Comparison of ENCODE assay signal across 4 worm cellular contexts in genomic region chrIV:9632966-9633494, ce11.
TF ChIP-seq lines count a peak whose summit lies in the region.

No protein-coding gene starts in this region.

TF ChIP-seq in whole organism, L1 larva, 84 proteins besides CTCF, POLR2A, EP300 and RAD21 (continues in another document):
- TF ChIP-seq isw-1 (GFP tag; IDR thresholded peaks at IDR 0.05; lab: Robert Waterston, UW), result no peak
- peak; percentile 43 for TF ChIP-seq lin-14 (GFP tag; optimal IDR thresholded peaks at IDR 0.05; lab: Kevin White, UChicago)
- TF ChIP-seq jun-1 (tag; optimal IDR thresholded peaks at IDR 0.05; lab: Kevin White, UChicago), result no peak
- no peak for TF ChIP-seq lin-39 (tag; optimal IDR thresholded peaks at IDR 0.05; lab: Kevin White, UChicago)
- no peak for TF ChIP-seq pag-3 (tag; optimal IDR thresholded peaks at IDR 0.05; lab: Kevin White, UChicago; ENCODE audit: borderline replicate concordance, insufficient read depth)
- peak; percentile 86 for TF ChIP-seq nhr-85 (tag; lab: Kevin White, UChicago)
- peak in 1 of 2 experiments; percentile 9 for TF ChIP-seq lin-35 (GFP tag; optimal IDR thresholded peaks at IDR 0.05; lab: Kevin White, UChicago)
- no peak for TF ChIP-seq nhr-20 (tag; optimal IDR thresholded peaks at IDR 0.05; lab: Kevin White, UChicago)
- no peak for TF ChIP-seq pax-3 (tag; optimal IDR thresholded peaks at IDR 0.05; lab: Kevin White, UChicago)
- peak; percentile 46 for TF ChIP-seq blmp-1 (tag; optimal IDR thresholded peaks at IDR 0.05; lab: Kevin White, UChicago)
- TF ChIP-seq mef-2 (tag; optimal IDR thresholded peaks at IDR 0.05; lab: Kevin White, UChicago), result no peak
- TF ChIP-seq nhr-77 (tag; optimal IDR thresholded peaks at IDR 0.05; lab: Kevin White, UChicago), result no peak
- TF ChIP-seq nhr-71 (tag; optimal IDR thresholded peaks at IDR 0.05; lab: Kevin White, UChicago), result peak; percentile 45
- peak in 4 of 6 experiments; percentile 53 to 63 (median 56) for TF ChIP-seq elt-3 (tag; optimal IDR thresholded peaks at IDR 0.05; lab: Kevin White, UChicago)
- no peak for TF ChIP-seq efl-1 (optimal IDR thresholded peaks at IDR 0.05; lab: Kevin White, UChicago)
- no peak for TF ChIP-seq efl-1 (GFP tag; optimal IDR thresholded peaks at IDR 0.05 in 1 of 2; lab: Kevin White, UChicago)
- no peak for TF ChIP-seq hlh-17 (GFP tag; optimal IDR thresholded peaks at IDR 0.05; lab: Kevin White, UChicago; ENCODE audit: borderline replicate concordance)
- no peak for TF ChIP-seq unc-62 (GFP tag; optimal IDR thresholded peaks at IDR 0.05; lab: Kevin White, UChicago)
- no peak for TF ChIP-seq irx-1 (tag; optimal IDR thresholded peaks at IDR 0.05; lab: Kevin White, UChicago)
- TF ChIP-seq ces-1 (GFP tag; optimal IDR thresholded peaks at IDR 0.05; lab: Kevin White, UChicago), result no peak
- peak in 1 of 2 experiments; percentile 17 for TF ChIP-seq mdl-1 (tag; optimal IDR thresholded peaks at IDR 0.05; lab: Kevin White, UChicago)
- no peak for TF ChIP-seq ceh-63 (GFP tag; optimal IDR thresholded peaks at IDR 0.05; lab: Kevin White, UChicago)
- TF ChIP-seq sox-4 (tag; optimal IDR thresholded peaks at IDR 0.05; lab: Kevin White, UChicago), result no peak

TF ChIP-seq in whole organism, L2 larva, 48 proteins besides CTCF, POLR2A, EP300 and RAD21:
- TF ChIP-seq zag-1 (tag; optimal IDR thresholded peaks at IDR 0.05; lab: Kevin White, UChicago) (no peak), nhr-25 (tag; optimal IDR thresholded peaks at IDR 0.05; lab: Kevin White, UChicago) (peak; percentile 4), sma-3 (GFP tag; optimal IDR thresholded peaks at IDR 0.05; lab: Kevin White, UChicago) (peak; percentile 15), unc-39 (tag; optimal IDR thresholded peaks at IDR 0.05; lab: Kevin White, UChicago) (no peak), sma-9 (GFP tag; optimal IDR thresholded peaks at IDR 0.05; lab: Kevin White, UChicago) (peak; percentile 53), sma-9 (tag; optimal IDR thresholded peaks at IDR 0.05; lab: Kevin White, UChicago) (no peak)

TF ChIP-seq in whole organism, L3 larva, 47 proteins besides CTCF, POLR2A, EP300 and RAD21:
- TF ChIP-seq mml-1 (tag; optimal IDR thresholded peaks at IDR 0.05; lab: Kevin White, UChicago) (no peak), nhr-23 (tag; optimal IDR thresholded peaks at IDR 0.05; lab: Kevin White, UChicago) (peak; percentile 51), elt-3 (tag; optimal IDR thresholded peaks at IDR 0.05; lab: Kevin White, UChicago) (peak in 2 of 3 experiments; percentile 51 to 63)
TF ChIP-seq in whole organism, L3 larva: peak in this region for 2.

TF ChIP-seq in whole organism, L4 larva, 104 proteins besides CTCF, POLR2A, EP300 and RAD21:
- no peak for TF ChIP-seq lsy-2 (tag; optimal IDR thresholded peaks at IDR 0.05; lab: Kevin White, UChicago)
- no peak for TF ChIP-seq F49E8.2 (tag; optimal IDR thresholded peaks at IDR 0.05; lab: Kevin White, UChicago; ENCODE audit: borderline replicate concordance)
- TF ChIP-seq hlh-30 (tag; optimal IDR thresholded peaks at IDR 0.05; lab: Kevin White, UChicago; ENCODE audit: insufficient read depth), result peak; percentile 41
- TF ChIP-seq Y105C5A.15 (GFP tag; IDR thresholded peaks at IDR 0.05; lab: Robert Waterston, UW), result no peak
- no peak for TF ChIP-seq fkh-10 (GFP tag; optimal IDR thresholded peaks at IDR 0.05; lab: Kevin White, UChicago)
- no peak for TF ChIP-seq spr-1 (tag; optimal IDR thresholded peaks at IDR 0.05; lab: Kevin White, UChicago)
- TF ChIP-seq ZK337.2 (GFP tag; IDR thresholded peaks at IDR 0.05; lab: Robert Waterston, UW), result no peak
- no peak for TF ChIP-seq egl-27 (tag; optimal IDR thresholded peaks at IDR 0.05; lab: Kevin White, UChicago)
- TF ChIP-seq tra-1 (GFP tag; IDR thresholded peaks at IDR 0.05; lab: Robert Waterston, UW), result no peak
- TF ChIP-seq nhr-48 (tag; optimal IDR thresholded peaks at IDR 0.05; lab: Kevin White, UChicago), result peak; percentile 10
- TF ChIP-seq hlh-11 (tag; optimal IDR thresholded peaks at IDR 0.05; lab: Kevin White, UChicago), result peak; percentile 32
- no peak for TF ChIP-seq madf-5 (GFP tag; IDR thresholded peaks at IDR 0.05; lab: Robert Waterston, UW)
- no peak for TF ChIP-seq fos-1 (tag; optimal IDR thresholded peaks at IDR 0.05; lab: Kevin White, UChicago)
- no peak for TF ChIP-seq nhr-102 (tag; optimal IDR thresholded peaks at IDR 0.05; lab: Kevin White, UChicago)
- no peak for TF ChIP-seq ceh-44 (GFP tag; IDR thresholded peaks at IDR 0.05; lab: Robert Waterston, UW)
- TF ChIP-seq aly-2 (tag; optimal IDR thresholded peaks at IDR 0.05; lab: Kevin White, UChicago), result no peak
- TF ChIP-seq aha-1 (tag; lab: Kevin White, UChicago), result peak; percentile 44
- no peak for TF ChIP-seq sdz-12 (GFP tag; optimal IDR thresholded peaks at IDR 0.05; lab: Kevin White, UChicago)
- no peak for TF ChIP-seq jun-1 (tag; optimal IDR thresholded peaks at IDR 0.05; lab: Kevin White, UChicago)
- no peak for TF ChIP-seq daf-16 (GFP tag; optimal IDR thresholded peaks at IDR 0.05; lab: Kevin White, UChicago)
- no peak for TF ChIP-seq daf-16 (tag; optimal IDR thresholded peaks at IDR 0.05; lab: Kevin White, UChicago)
- peak in 1 of 2 experiments; percentile 9 for TF ChIP-seq unc-62 (GFP tag; optimal IDR thresholded peaks at IDR 0.05 in 1 of 2; lab: Kevin White, UChicago)
- no peak for TF ChIP-seq unc-62 (tag; optimal IDR thresholded peaks at IDR 0.05; lab: Kevin White, UChicago)
- TF ChIP-seq mdl-1 (tag; optimal IDR thresholded peaks at IDR 0.05; lab: Kevin White, UChicago), result peak in 1 of 2 experiments; percentile 26

Comparison
In these comparisons a context has a peak if more than half of its experiments do, and no peak if none do; other contexts are left out.
1. Of the 29 proteins assayed by ChIP-seq in both whole organism, L4 larva and whole organism, L1 larva: peak only in whole organism, L4 larva: aha-1; only in whole organism, L1 larva: none; in both: none; in neither: 26; mixed calls (peak in some experiments, not most) for 2.